Fruit fly (Drosophila melanogaster): ENCODE results near the gene CG7166.

CG7166 gene

DNA sequence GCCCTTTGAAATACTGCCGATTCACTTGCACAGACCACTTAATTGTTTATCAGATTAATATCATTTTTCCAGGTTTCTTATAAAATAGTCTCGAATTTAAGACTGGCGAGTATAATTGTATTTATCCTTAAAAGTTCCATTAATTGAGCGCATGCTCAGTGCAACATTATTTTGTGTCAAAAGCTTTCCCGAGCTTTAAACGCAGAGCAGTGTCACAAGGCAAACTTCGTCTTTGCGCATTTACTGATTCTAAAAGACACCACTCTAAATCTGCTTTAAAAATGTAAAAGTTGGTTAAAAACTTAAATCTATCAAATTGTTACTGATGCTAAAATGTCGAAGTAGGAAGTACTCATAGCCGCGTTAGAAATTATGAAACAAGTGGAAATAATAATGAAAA lies at the start of gene CG7166, which contains the start of gene Alg11:
Gene CG7166, minus strand, starts transcription at position 101 of the 400 bp plus-strand sequence.
Gene Alg11, plus strand, starts transcription at position 260 of the 400 bp plus-strand sequence.
- TF ChIP-seq Gug (GFP tag; IDR thresholded peaks at IDR 0.05) (no peak), Eip78C (GFP tag) (peak; percentile 35)

DNA sequence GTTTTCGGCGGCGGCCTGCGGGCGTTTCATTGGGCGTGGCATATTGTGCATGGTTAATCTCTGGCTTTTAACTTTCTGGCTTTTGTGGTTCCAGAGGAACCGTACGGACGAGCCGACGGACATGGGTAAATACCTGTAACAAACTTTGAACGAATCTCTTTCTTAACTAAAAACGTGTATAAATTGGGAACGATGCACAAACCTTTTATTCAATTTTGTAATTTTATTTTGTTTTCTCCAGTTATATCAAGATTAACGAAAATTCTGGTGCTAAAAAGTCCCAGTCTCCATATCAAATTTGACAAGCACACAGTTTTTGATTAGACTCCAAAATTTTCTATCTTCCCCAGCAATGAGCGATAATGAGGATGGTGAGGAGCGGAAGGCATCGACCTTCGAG lies 46.4 kb upstream of the CG7166 start, which contains the start of gene CG11249:
Gene CG11249, plus strand, starts transcription at position 301 of the 400 bp plus-strand sequence.
- TF ChIP-seq CG31627 (GFP tag; optimal IDR thresholded peaks at IDR 0.05) (no peak), cyc (GFP tag; optimal IDR thresholded peaks at IDR 0.05) (no peak), Hr4 (GFP tag; optimal IDR thresholded peaks at IDR 0.05) (no peak), spab (GFP tag; optimal IDR thresholded peaks at IDR 0.05) (no peak), fkh (GFP tag; optimal IDR thresholded peaks at IDR 0.05) (no peak), Ets21C (GFP tag; optimal IDR thresholded peaks at IDR 0.05) (no peak), topi (GFP tag; optimal IDR thresholded peaks at IDR 0.05) (no peak), CG11762 (GFP tag; optimal IDR thresholded peaks at IDR 0.05; ENCODE audit: insufficient read depth) (no peak)

DNA sequence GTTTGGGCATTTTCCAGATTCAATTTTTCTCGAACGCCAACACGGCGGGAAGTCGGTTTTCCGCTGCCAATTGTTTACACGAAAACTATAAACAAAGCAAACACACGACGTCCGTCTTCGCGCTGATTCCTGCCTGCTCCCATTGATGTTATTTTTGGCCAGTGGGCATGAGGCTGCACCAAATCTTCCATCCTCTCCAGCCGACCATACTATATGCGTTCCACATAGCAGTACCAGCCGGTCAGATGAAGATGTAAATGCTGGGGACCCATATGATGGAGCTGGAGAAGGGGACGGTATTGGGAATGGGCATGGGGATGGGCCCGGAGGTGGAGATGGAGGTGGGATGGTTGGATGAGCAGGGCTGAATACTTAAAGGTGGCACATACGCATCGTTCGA lies 42.1 kb upstream of the CG7166 start:
- no peak for TF ChIP-seq Ets21C (GFP tag; optimal IDR thresholded peaks at IDR 0.05)
- no peak for TF ChIP-seq Blimp-1 (GFP tag; optimal IDR thresholded peaks at IDR 0.05)
- no peak for TF ChIP-seq CG10669 (GFP tag; optimal IDR thresholded peaks at IDR 0.05)
- no peak for TF ChIP-seq net (GFP tag; optimal IDR thresholded peaks at IDR 0.05)
- TF ChIP-seq CG6854 (GFP tag; optimal IDR thresholded peaks at IDR 0.05) = no peak
- TF ChIP-seq Hr39 (GFP tag; optimal IDR thresholded peaks at IDR 0.05) = no peak
- TF ChIP-seq Sox15 (GFP tag; optimal IDR thresholded peaks at IDR 0.05) = no peak
- no peak for TF ChIP-seq CG8119 (GFP tag; IDR thresholded peaks at IDR 0.05)
- no peak for TF ChIP-seq CG10631 (GFP tag; optimal IDR thresholded peaks at IDR 0.05)
- no peak for TF ChIP-seq Hr4 (GFP tag; optimal IDR thresholded peaks at IDR 0.05)
- no peak for TF ChIP-seq Sox102F (GFP tag; optimal IDR thresholded peaks at IDR 0.05)
- no peak for TF ChIP-seq eg (GFP tag; IDR thresholded peaks at IDR 0.05)
- TF ChIP-seq dac (GFP tag; optimal IDR thresholded peaks at IDR 0.05) = no peak
- TF ChIP-seq CG7368 (GFP tag; optimal IDR thresholded peaks at IDR 0.05) = no peak
- no peak for TF ChIP-seq CG6163 (GFP tag; IDR thresholded peaks at IDR 0.05)
- no peak for TF ChIP-seq CG8632 (GFP tag; optimal IDR thresholded peaks at IDR 0.05)
- no peak for TF ChIP-seq CG11762 (GFP tag; optimal IDR thresholded peaks at IDR 0.05; ENCODE audit: insufficient read depth)
- TF ChIP-seq topi (GFP tag; optimal IDR thresholded peaks at IDR 0.05) = no peak
- no peak for TF ChIP-seq CG1621 (tag; optimal IDR thresholded peaks at IDR 0.05)
- no peak for TF ChIP-seq Eip93F (GFP tag; optimal IDR thresholded peaks at IDR 0.05)

DNA sequence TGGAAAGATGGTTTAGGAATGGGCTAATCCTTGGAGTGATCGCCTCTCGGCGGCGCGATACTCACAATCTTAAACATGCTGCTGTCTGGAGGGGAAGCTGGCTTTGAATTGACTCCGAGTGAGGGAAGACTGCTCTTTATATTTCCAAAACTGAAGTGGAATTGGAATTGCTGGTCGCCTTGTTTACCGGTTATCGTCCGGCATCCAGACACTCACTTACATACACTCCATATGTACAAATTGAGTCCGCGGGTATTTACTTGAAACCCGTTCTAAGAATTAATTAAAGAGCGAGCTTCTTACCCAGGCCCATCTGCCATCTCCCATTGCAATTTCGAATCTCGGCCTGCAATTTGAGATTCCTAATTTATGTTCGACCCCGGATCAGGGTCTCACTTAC lies 41.4 kb upstream of the CG7166 start, which contains the start of gene Cpr78E:
Gene Cpr78E, minus strand, starts transcription at position 101 of the 400 bp plus-strand sequence.
- TF ChIP-seq CG10669 (GFP tag; optimal IDR thresholded peaks at IDR 0.05) (no peak), svp (GFP tag) (peak; percentile 26)

DNA sequence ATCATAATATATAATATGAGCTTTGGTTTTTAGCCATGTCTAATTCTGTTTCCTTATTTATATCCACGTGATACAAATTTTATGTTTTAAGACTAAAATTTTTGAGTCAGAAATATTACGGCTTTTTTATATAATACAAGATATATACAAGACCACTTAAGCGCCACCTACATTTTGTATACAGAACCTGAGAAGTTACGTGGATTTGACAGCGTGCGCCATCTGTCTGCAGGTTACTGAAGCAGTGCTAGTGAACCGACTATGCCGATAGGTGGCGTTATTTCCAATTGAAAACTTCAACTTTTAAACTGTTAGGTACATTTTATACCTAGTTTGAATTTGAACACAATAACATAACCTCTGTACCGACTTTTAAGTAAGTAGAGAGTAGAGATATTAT lies 27.3 kb upstream of the CG7166 start:
- no peak for TF ChIP-seq CG10669 (GFP tag; optimal IDR thresholded peaks at IDR 0.05)
- TF ChIP-seq CG6808 (GFP tag; optimal IDR thresholded peaks at IDR 0.05) = no peak
- peak; percentile 68 for TF ChIP-seq lz (GFP tag; optimal IDR thresholded peaks at IDR 0.05)
- no peak for TF ChIP-seq CG16779 (tag; optimal IDR thresholded peaks at IDR 0.05)
- no peak for TF ChIP-seq Gug (GFP tag; IDR thresholded peaks at IDR 0.05)
- peak; percentile 69 for TF ChIP-seq esn (GFP tag; optimal IDR thresholded peaks at IDR 0.05)
- TF ChIP-seq CG3032 (tag; optimal IDR thresholded peaks at IDR 0.05) = no peak
- TF ChIP-seq Hr39 (GFP tag; optimal IDR thresholded peaks at IDR 0.05) = peak; percentile 76
- peak; percentile 47 for TF ChIP-seq topi (GFP tag; optimal IDR thresholded peaks at IDR 0.05)
- peak; percentile 24 for TF ChIP-seq Smox (GFP tag; optimal IDR thresholded peaks at IDR 0.05)
- TF ChIP-seq Hr38 (GFP tag; optimal IDR thresholded peaks at IDR 0.05) = no peak
- peak; percentile 54 for TF ChIP-seq CG1621 (tag; optimal IDR thresholded peaks at IDR 0.05)
- no peak for TF ChIP-seq CG34406 (GFP tag; optimal IDR thresholded peaks at IDR 0.05)
- no peak for TF ChIP-seq dsx (GFP tag; optimal IDR thresholded peaks at IDR 0.05; ENCODE audit: poor library complexity, severe bottlenecking)
- peak; percentile 16 for TF ChIP-seq CG10631 (GFP tag; optimal IDR thresholded peaks at IDR 0.05)
- TF ChIP-seq fd59A (GFP tag; optimal IDR thresholded peaks at IDR 0.05) = no peak
- TF ChIP-seq cyc (GFP tag; optimal IDR thresholded peaks at IDR 0.05) = peak; percentile 69
- peak; percentile 45 for TF ChIP-seq OdsH (GFP tag; optimal IDR thresholded peaks at IDR 0.05)
- TF ChIP-seq fkh (GFP tag; optimal IDR thresholded peaks at IDR 0.05) = no peak
- no peak for TF ChIP-seq dac (GFP tag; optimal IDR thresholded peaks at IDR 0.05)
- peak; percentile 23 for TF ChIP-seq svp (GFP tag)
- TF ChIP-seq CG11294 (GFP tag; IDR thresholded peaks at IDR 0.05) = no peak
- no peak for TF ChIP-seq Lpt (GFP tag; optimal IDR thresholded peaks at IDR 0.05)
- TF ChIP-seq ss (GFP tag; optimal IDR thresholded peaks at IDR 0.05) = no peak
- peak; percentile 47 for TF ChIP-seq pdm3 (GFP tag; optimal IDR thresholded peaks at IDR 0.05)
- TF ChIP-seq achi (GFP tag; optimal IDR thresholded peaks at IDR 0.05) = no peak

Data from whole organism, prepupa.